Worm (Caenorhabditis elegans) whole organism, L3 larva: ENCODE results near the gene R107.5.

ENCODE experiments used
- R02D3.7 ChIP-seq: fragments of 150-350 bp; optimal IDR thresholded peaks from 2 replicates; lab custom pipeline; 2014; ENCODE audit warnings: missing biosample characterization, missing genetic modification characterization
- ZK546.5 ChIP-seq: sonication (generic microtip); optimal IDR thresholded peaks from 2 replicates; lab custom pipeline; 2017; ENCODE audit warnings: missing biosample characterization, missing genetic modification characterization
- aly-2 ChIP-seq: fragments of 150-350 bp; optimal IDR thresholded peaks from 2 replicates; lab custom pipeline; 2014; ENCODE audit warnings: missing biosample characterization, missing genetic modification characterization
- ama-1 ChIP-seq: fragments of 150-350 bp; optimal IDR thresholded peaks from 2 replicates; lab custom pipeline; 2018
- ceh-16 ChIP-seq: sonication (generic microtip); optimal IDR thresholded peaks from 2 replicates; lab custom pipeline; 2017; ENCODE audit warnings: missing biosample characterization, missing genetic modification characterization
- ceh-28 ChIP-seq: fragments of 150-350 bp; optimal IDR thresholded peaks from 2 replicates; lab custom pipeline; 2014; ENCODE audit warnings: missing biosample characterization, missing genetic modification reagents, missing genetic modification characterization
- ceh-82 ChIP-seq: fragments of 150-350 bp; optimal IDR thresholded peaks from 2 replicates; lab custom pipeline; 2014; ENCODE audit warnings: missing biosample characterization, missing genetic modification characterization
- ceh-9 ChIP-seq: sonication (generic microtip); optimal IDR thresholded peaks from 2 replicates; lab custom pipeline; 2018; ENCODE audit warnings: missing biosample characterization, missing genetic modification characterization
- egl-27 ChIP-seq: sonication (generic microtip); optimal IDR thresholded peaks from 4 replicates; lab custom pipeline; 2017; ENCODE audit warnings: missing biosample characterization, missing genetic modification reagents, missing genetic modification characterization
- egl-5 ChIP-seq: fragments of 150-350 bp; optimal IDR thresholded peaks from 2 replicates; lab custom pipeline; 2017; ENCODE audit warnings: missing biosample characterization, missing genetic modification reagents, missing genetic modification characterization, inconsistent platforms
- elt-1 ChIP-seq: fragments of 150-350 bp; optimal IDR thresholded peaks from 2 replicates; lab custom pipeline; 2014; ENCODE audit warnings: missing biosample characterization, missing genetic modification characterization
- elt-2 ChIP-seq: sonication (generic microtip); optimal IDR thresholded peaks from 2 replicates; lab custom pipeline; 2016; ENCODE audit warnings: missing genetic modification reagents, mild to moderate bottlenecking, missing genetic modification characterization, missing compliant biosample characterization
- elt-3 ChIP-seq, 3 experiments: fragments of 150-350 bp in 1 of 3; sonication (generic microtip) in 2 of 3; optimal IDR thresholded peaks; 2 replicates in 2 of 3; 4 replicates in 1 of 3; lab custom pipeline; 2014 to 2017; ENCODE audit warnings: missing biosample characterization in 3 of 3, missing genetic modification characterization in 3 of 3
- fkh-10 ChIP-seq: sonication (generic microtip); optimal IDR thresholded peaks from 2 replicates; lab custom pipeline; 2017; ENCODE audit warnings: missing biosample characterization, missing genetic modification reagents, missing genetic modification characterization
- fkh-2 ChIP-seq: fragments of 150-350 bp; optimal IDR thresholded peaks from 2 replicates; lab custom pipeline; 2014; ENCODE audit warnings: missing biosample characterization, missing genetic modification reagents, missing genetic modification characterization
- fos-1 ChIP-seq: fragments of 150-350 bp; optimal IDR thresholded peaks from 2 replicates; lab custom pipeline; 2014; ENCODE audit warnings: missing biosample characterization, missing genetic modification characterization
- hmg-11 ChIP-seq: sonication (generic microtip); optimal IDR thresholded peaks from 2 replicates; lab custom pipeline; 2016; ENCODE audit warnings: missing genetic modification characterization, missing compliant biosample characterization
- jun-1 ChIP-seq: fragments of 150-350 bp; optimal IDR thresholded peaks from 2 replicates; lab custom pipeline; 2014; ENCODE audit warnings: missing biosample characterization, missing genetic modification reagents, missing genetic modification characterization
- lin-15B ChIP-seq: fragments of 150-350 bp; optimal IDR thresholded peaks from 2 replicates; lab custom pipeline; 2014; ENCODE audit warnings: missing biosample characterization, missing genetic modification characterization
- lin-39 ChIP-seq: fragments of 150-350 bp; optimal IDR thresholded peaks from 2 replicates; lab custom pipeline; 2018; ENCODE audit warnings: missing biosample characterization, missing genetic modification reagents, missing genetic modification characterization
- lsy-12 ChIP-seq: sonication (generic microtip); optimal IDR thresholded peaks from 2 replicates; lab custom pipeline; 2016; ENCODE audit warnings: mild to moderate bottlenecking, missing genetic modification characterization, missing compliant biosample characterization
- mdl-1 ChIP-seq: fragments of 150-350 bp; optimal IDR thresholded peaks from 2 replicates; lab custom pipeline; 2014; ENCODE audit warnings: missing biosample characterization, missing genetic modification characterization
- mml-1 ChIP-seq: fragments of 150-350 bp; sonication (generic microtip); optimal IDR thresholded peaks from 3 replicates; lab custom pipeline; 2014; ENCODE audit warnings: missing biosample characterization, missing genetic modification characterization
- nfya-1 ChIP-seq: sonication (generic microtip); optimal IDR thresholded peaks from 2 replicates; lab custom pipeline; 2017; ENCODE audit warnings: missing genetic modification characterization, mild to moderate bottlenecking, missing compliant biosample characterization, antibody characterized with exemption, moderate library complexity; ENCODE audit not compliant: insufficient read depth
- nhr-11 ChIP-seq: fragments of 150-350 bp; optimal IDR thresholded peaks from 2 replicates; lab custom pipeline; 2014; ENCODE audit warnings: missing biosample characterization, missing genetic modification characterization
- nhr-12 ChIP-seq: fragments of 150-350 bp; optimal IDR thresholded peaks from 2 replicates; lab custom pipeline; 2014; ENCODE audit warnings: missing biosample characterization, missing genetic modification characterization
- nhr-23 ChIP-seq: fragments of 150-350 bp; optimal IDR thresholded peaks from 2 replicates; lab custom pipeline; 2014; ENCODE audit warnings: missing biosample characterization, missing genetic modification reagents, missing genetic modification characterization
- nhr-237 ChIP-seq: fragments of 150-350 bp; optimal IDR thresholded peaks from 2 replicates; lab custom pipeline; 2014; ENCODE audit warnings: missing biosample characterization, missing genetic modification characterization
- nhr-25 ChIP-seq: sonication (generic microtip); optimal IDR thresholded peaks from 2 replicates; lab custom pipeline; 2017; ENCODE audit warnings: missing biosample characterization, missing genetic modification characterization
- nhr-28 ChIP-seq: fragments of 150-350 bp; optimal IDR thresholded peaks from 2 replicates; lab custom pipeline; 2014; ENCODE audit warnings: missing biosample characterization, missing genetic modification characterization
- nhr-43 ChIP-seq: sonication (generic microtip); optimal IDR thresholded peaks from 2 replicates; lab custom pipeline; 2016; ENCODE audit warnings: mild to moderate bottlenecking, missing genetic modification characterization, missing compliant biosample characterization; ENCODE audit not compliant: poor library complexity, severe bottlenecking
- nhr-67 ChIP-seq: fragments of 150-350 bp; optimal IDR thresholded peaks from 2 replicates; lab custom pipeline; 2014; ENCODE audit warnings: missing biosample characterization, missing genetic modification characterization
- nhr-76 ChIP-seq: fragments of 150-350 bp; sonication (generic microtip); optimal IDR thresholded peaks from 5 replicates; lab custom pipeline; 2014; ENCODE audit warnings: missing biosample characterization, missing genetic modification characterization
- nhr-77 ChIP-seq: fragments of 150-350 bp; optimal IDR thresholded peaks from 2 replicates; lab custom pipeline; 2014; ENCODE audit warnings: missing biosample characterization, missing genetic modification characterization
- pha-4 ChIP-seq: fragments of 150-350 bp; optimal IDR thresholded peaks from 2 replicates; lab custom pipeline; 2014; ENCODE audit warnings: missing biosample characterization, missing genetic modification reagents, missing genetic modification characterization
- pqm-1 ChIP-seq: fragments of 150-350 bp; optimal IDR thresholded peaks from 2 replicates; lab custom pipeline; 2017; ENCODE audit warnings: missing biosample characterization, missing genetic modification characterization, inconsistent platforms
- sea-2 ChIP-seq: fragments of 150-350 bp; sonication (generic microtip); optimal IDR thresholded peaks from 4 replicates; lab custom pipeline; 2014; ENCODE audit warnings: missing biosample characterization, missing genetic modification reagents, missing genetic modification characterization
- skn-1 ChIP-seq: fragments of 150-350 bp; optimal IDR thresholded peaks from 2 replicates; lab custom pipeline; 2014; ENCODE audit warnings: missing biosample characterization, missing genetic modification characterization
- snpc-4 ChIP-seq: fragments of 150-350 bp; optimal IDR thresholded peaks from 2 replicates; lab custom pipeline; 2014; ENCODE audit warnings: missing biosample characterization, missing genetic modification characterization
- tbx-2 ChIP-seq: sonication (generic microtip); optimal IDR thresholded peaks from 2 replicates; lab custom pipeline; 2016; ENCODE audit warnings: mild to moderate bottlenecking, missing genetic modification characterization, missing compliant biosample characterization
- unc-39 ChIP-seq: sonication (generic microtip); optimal IDR thresholded peaks from 4 replicates; lab custom pipeline; 2017; ENCODE audit warnings: missing biosample characterization, missing genetic modification characterization
- unc-62 ChIP-seq: fragments of 150-350 bp; sonication (generic microtip); optimal IDR thresholded peaks from 4 replicates; lab custom pipeline; 2014; ENCODE audit warnings: missing biosample characterization, missing genetic modification reagents, missing genetic modification characterization
- zag-1 ChIP-seq: fragments of 150-350 bp; optimal IDR thresholded peaks from 2 replicates; lab custom pipeline; 2014; ENCODE audit warnings: missing biosample characterization, missing genetic modification characterization
- ztf-11 ChIP-seq: fragments of 150-350 bp; optimal IDR thresholded peaks from 2 replicates; lab custom pipeline; 2014; ENCODE audit warnings: missing biosample characterization, missing genetic modification characterization

Gene R107.5

DNA sequence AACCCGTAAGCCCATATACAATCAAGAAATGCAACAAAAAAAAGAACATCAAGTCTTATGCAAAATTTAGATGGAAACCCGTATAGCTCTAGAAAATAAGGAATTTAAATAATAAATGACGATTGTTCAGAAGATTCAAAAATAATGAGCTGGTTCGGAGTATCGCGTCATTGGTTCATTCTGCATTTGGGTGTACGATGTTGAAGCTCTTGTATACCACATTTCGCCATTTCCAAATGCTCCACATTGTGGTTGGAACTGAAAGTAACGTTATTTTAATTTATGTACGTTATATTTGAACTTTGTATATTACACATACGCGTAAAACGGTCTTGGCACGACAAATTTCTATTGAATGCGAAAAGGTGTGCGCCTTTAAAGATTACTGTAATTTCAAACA, 6.7 kb upstream of the R107.5 start:
- TF ChIP-seq elt-1 (tag; lab: Kevin White, UChicago) (no peak), egl-5 (tag; lab: Kevin White, UChicago) (no peak), nhr-28 (tag; lab: Kevin White, UChicago) (no peak), fkh-2 (tag; lab: Kevin White, UChicago) (no peak), egl-27 (tag; lab: Kevin White, UChicago) (no peak), hmg-11 (no peak), ceh-16 (no peak), nhr-76 (tag; lab: Kevin White, UChicago) (no peak), pqm-1 (tag; lab: Kevin White, UChicago) (no peak), lin-15B (no peak), jun-1 (tag; lab: Kevin White, UChicago) (no peak), unc-39 (tag; lab: Kevin White, UChicago) (no peak), fkh-10 (GFP tag; lab: Kevin White, UChicago) (no peak), lsy-12 (no peak), nhr-12 (tag; lab: Kevin White, UChicago) (no peak), ztf-11 (tag; lab: Kevin White, UChicago) (no peak), aly-2 (tag; lab: Kevin White, UChicago) (no peak), nhr-237 (tag; lab: Kevin White, UChicago) (no peak), lin-39 (no peak), nfya-1 (tag; lab: Kevin White, UChicago) (no peak), elt-2 (tag; lab: Kevin White, UChicago) (peak; percentile 17), R02D3.7 (no peak), ZK546.5 (tag; lab: Kevin White, UChicago) (no peak), elt-3 (tag; optimal IDR thresholded peaks at IDR 0.05; lab: Kevin White, UChicago) (no peak), unc-62 (GFP tag; lab: Kevin White, UChicago) (no peak), nhr-11 (tag; lab: Kevin White, UChicago) (no peak), pha-4 (tag; lab: Kevin White, UChicago) (peak; percentile 3), mdl-1 (tag; lab: Kevin White, UChicago) (no peak), zag-1 (no peak), sea-2 (no peak), nhr-43 (no peak), nhr-77 (tag; lab: Kevin White, UChicago) (peak; percentile 50), ceh-82 (tag; lab: Kevin White, UChicago) (no peak), skn-1 (no peak), tbx-2 (tag; lab: Kevin White, UChicago) (no peak), mml-1 (tag; lab: Kevin White, UChicago) (no peak), ceh-28 (tag; lab: Kevin White, UChicago) (no peak), ama-1 (lab: Kevin White, UChicago) (peak; percentile 17), fos-1 (tag; lab: Kevin White, UChicago) (peak; percentile 38), snpc-4 (tag; lab: Kevin White, UChicago) (no peak), nhr-23 (tag; lab: Kevin White, UChicago) (no peak), nhr-25 (no peak), ceh-9 (tag; lab: Kevin White, UChicago) (no peak), nhr-67 (tag; lab: Kevin White, UChicago) (no peak)

DNA sequence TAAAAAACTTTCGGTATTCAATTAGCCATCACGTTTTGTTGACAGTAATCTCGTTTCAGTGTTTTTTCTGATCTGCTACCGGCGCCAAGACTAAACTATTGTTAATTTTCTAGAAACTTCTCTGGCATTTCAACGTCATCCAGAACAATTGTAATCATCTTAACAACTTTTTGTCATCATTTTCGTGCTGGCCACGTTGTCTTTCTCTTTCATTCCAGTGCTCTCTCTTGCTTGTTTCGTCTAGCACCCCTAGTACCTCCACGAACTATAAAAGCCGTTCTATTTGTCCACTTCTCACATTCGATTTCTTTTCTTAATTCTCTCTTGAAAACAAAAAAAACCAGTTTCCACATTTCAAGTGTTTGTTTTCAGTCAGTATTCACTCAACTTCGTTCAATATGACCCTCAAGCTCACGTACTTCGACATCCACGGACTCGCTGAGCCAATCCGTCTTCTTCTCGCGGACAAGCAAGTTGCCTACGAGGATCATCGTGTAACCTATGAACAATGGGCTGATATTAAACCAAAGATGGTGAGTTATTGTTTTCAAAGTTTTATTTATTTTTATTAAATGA, 5.5 kb upstream of the R107.5 start, which contains the start of gene gst-1:
TSS of gene gst-1 (plus strand) at position 373 of the 576 bp plus-strand sequence.
- peak; percentile 94 for TF ChIP-seq skn-1
- TF ChIP-seq nfya-1 (tag; lab: Kevin White, UChicago), result peak; percentile 38
- peak; percentile 65 for TF ChIP-seq elt-2 (tag; lab: Kevin White, UChicago)
- TF ChIP-seq lsy-12, result peak; percentile 11
- no peak for TF ChIP-seq nhr-67 (tag; lab: Kevin White, UChicago)
- peak; percentile 66 for TF ChIP-seq pha-4 (tag; lab: Kevin White, UChicago)
- TF ChIP-seq hmg-11, result peak; percentile 4
- TF ChIP-seq ceh-28 (tag; lab: Kevin White, UChicago), result no peak
- peak; percentile 60 for TF ChIP-seq ama-1 (lab: Kevin White, UChicago)
